Worm (Caenorhabditis elegans) whole organism, L2 larva: ENCODE results near the gene Y43F8B.19.

Experiments used
- C34F6.9 ChIP-seq: fragments of 150-350 bp; optimal IDR thresholded peaks from 2 replicates; lab custom pipeline; 2014; ENCODE audit warnings: missing biosample characterization, missing genetic modification characterization
- R02D3.7 ChIP-seq: fragments of 150-350 bp; optimal IDR thresholded peaks from 2 replicates; lab custom pipeline; 2014; ENCODE audit warnings: missing biosample characterization, missing genetic modification characterization
- Y55F3AM.14 ChIP-seq: fragments of 200-800 bp; sonication (Bioruptor generic); optimal IDR thresholded peaks from 2 replicates; lab custom pipeline; 2018; ENCODE audit warnings: mild to moderate bottlenecking, missing genetic modification characterization, missing compliant biosample characterization
- alr-1 ChIP-seq: fragments of 150-350 bp; optimal IDR thresholded peaks from 2 replicates; lab custom pipeline; 2014; ENCODE audit warnings: missing biosample characterization, missing genetic modification characterization
- aly-2 ChIP-seq: fragments of 150-350 bp; optimal IDR thresholded peaks from 2 replicates; lab custom pipeline; 2014; ENCODE audit warnings: missing biosample characterization, missing genetic modification characterization
- ama-1 ChIP-seq: fragments of 150-350 bp; optimal IDR thresholded peaks from 2 replicates; lab custom pipeline; 2018; ENCODE audit warnings: inconsistent platforms
- blmp-1 ChIP-seq: sonication (generic microtip); optimal IDR thresholded peaks from 2 replicates; lab custom pipeline; 2017; ENCODE audit warnings: missing genetic modification characterization, mild to moderate bottlenecking, missing compliant biosample characterization, antibody characterized with exemption, moderate library complexity; ENCODE audit not compliant: insufficient read depth
- ceh-16 ChIP-seq: fragments of 150-350 bp; optimal IDR thresholded peaks from 2 replicates; lab custom pipeline; 2014; ENCODE audit warnings: missing biosample characterization, missing genetic modification characterization
- ceh-82 ChIP-seq: fragments of 150-350 bp; optimal IDR thresholded peaks from 2 replicates; lab custom pipeline; 2014; ENCODE audit warnings: missing biosample characterization, missing genetic modification characterization
- crh-2 ChIP-seq: sonication (generic microtip); optimal IDR thresholded peaks from 2 replicates; lab custom pipeline; 2017; ENCODE audit warnings: missing biosample characterization, missing genetic modification characterization
- elt-1 ChIP-seq: fragments of 150-350 bp; optimal IDR thresholded peaks from 2 replicates; lab custom pipeline; 2014; ENCODE audit warnings: missing biosample characterization, missing genetic modification characterization
- fos-1 ChIP-seq: fragments of 150-350 bp; optimal IDR thresholded peaks from 2 replicates; lab custom pipeline; 2014; ENCODE audit warnings: missing biosample characterization, missing genetic modification characterization
- gmeb-1 ChIP-seq: fragments of 150-350 bp; optimal IDR thresholded peaks from 2 replicates; lab custom pipeline; 2014; ENCODE audit warnings: missing biosample characterization, missing genetic modification characterization
- lin-39 ChIP-seq: fragments of 150-350 bp; optimal IDR thresholded peaks from 2 replicates; lab custom pipeline; 2014; ENCODE audit warnings: missing biosample characterization, missing genetic modification reagents, missing genetic modification characterization
- lsy-2 ChIP-seq, 2 experiments: fragments of 150-350 bp in 1 of 2; sonication (generic microtip) in 1 of 2; optimal IDR thresholded peaks; 2 replicates each; lab custom pipeline; 2014 to 2017; ENCODE audit warnings: missing biosample characterization in 2 of 2, missing genetic modification characterization in 2 of 2
- mab-5 ChIP-seq: fragments of 150-350 bp; optimal IDR thresholded peaks from 2 replicates; lab custom pipeline; 2014; ENCODE audit warnings: missing biosample characterization, missing genetic modification characterization
- mbf-1 ChIP-seq: sonication (generic microtip); optimal IDR thresholded peaks from 2 replicates; lab custom pipeline; 2017; ENCODE audit warnings: missing biosample characterization, missing genetic modification characterization
- mdl-1 ChIP-seq, 2 experiments: fragments of 150-350 bp in 1 of 2; sonication (generic microtip) in 1 of 2; optimal IDR thresholded peaks; 2 replicates each; lab custom pipeline; 2017; ENCODE audit warnings: missing biosample characterization in 2 of 2, missing genetic modification characterization in 2 of 2
- nhr-10 ChIP-seq: sonication (generic microtip); optimal IDR thresholded peaks from 2 replicates; lab custom pipeline; 2017; ENCODE audit warnings: missing biosample characterization, missing genetic modification characterization
- nhr-12 ChIP-seq: fragments of 150-350 bp; optimal IDR thresholded peaks from 2 replicates; lab custom pipeline; 2014; ENCODE audit warnings: missing biosample characterization, missing genetic modification characterization
- nhr-129 ChIP-seq: fragments of 150-350 bp; optimal IDR thresholded peaks from 2 replicates; lab custom pipeline; 2014; ENCODE audit warnings: missing biosample characterization, missing genetic modification characterization
- nhr-21 ChIP-seq: fragments of 150-350 bp; optimal IDR thresholded peaks from 2 replicates; lab custom pipeline; 2014; ENCODE audit warnings: missing biosample characterization, missing genetic modification characterization
- nhr-23 ChIP-seq: fragments of 150-350 bp; optimal IDR thresholded peaks from 2 replicates; lab custom pipeline; 2014; ENCODE audit warnings: missing biosample characterization, missing genetic modification reagents, missing genetic modification characterization
- nhr-25 ChIP-seq: fragments of 150-350 bp; sonication (generic microtip); optimal IDR thresholded peaks from 3 replicates; lab custom pipeline; 2014; ENCODE audit warnings: missing biosample characterization, missing genetic modification characterization
- nhr-6 ChIP-seq: fragments of 150-350 bp; optimal IDR thresholded peaks from 2 replicates; lab custom pipeline; 2014; ENCODE audit warnings: missing biosample characterization, missing genetic modification characterization
- nhr-77 ChIP-seq: fragments of 150-350 bp; optimal IDR thresholded peaks from 2 replicates; lab custom pipeline; 2014; ENCODE audit warnings: missing biosample characterization, missing genetic modification characterization
- peb-1 ChIP-seq: fragments of 150-350 bp; optimal IDR thresholded peaks from 2 replicates; lab custom pipeline; 2014; ENCODE audit warnings: missing biosample characterization, missing genetic modification characterization
- skn-1 ChIP-seq: sonication (generic microtip); optimal IDR thresholded peaks from 2 replicates; lab custom pipeline; 2017; ENCODE audit warnings: missing biosample characterization, missing genetic modification characterization
- sma-9 ChIP-seq, 2 experiments: fragments of 150-350 bp in 1 of 2; sonication (generic microtip) in 1 of 2; optimal IDR thresholded peaks; 2 replicates each; lab custom pipeline; 2014 to 2016; ENCODE audit warnings: missing genetic modification characterization in 2 of 2, mild to moderate bottlenecking in 1 of 2, missing biosample characterization in 1 of 2, missing compliant biosample characterization in 1 of 2, missing genetic modification reagents in 1 of 2, moderate library complexity in 1 of 2
- snpc-4 ChIP-seq: fragments of 150-350 bp; optimal IDR thresholded peaks from 2 replicates; lab custom pipeline; 2014; ENCODE audit warnings: missing biosample characterization, missing genetic modification characterization
- unc-39 ChIP-seq: fragments of 150-350 bp; optimal IDR thresholded peaks from 2 replicates; lab custom pipeline; 2014; ENCODE audit warnings: missing biosample characterization, missing genetic modification characterization
- unc-55 ChIP-seq: fragments of 150-350 bp; sonication (generic microtip); optimal IDR thresholded peaks from 3 replicates; lab custom pipeline; 2014; ENCODE audit warnings: missing biosample characterization, missing genetic modification reagents, missing genetic modification characterization
- unc-62 ChIP-seq: fragments of 150-350 bp; optimal IDR thresholded peaks from 2 replicates; lab custom pipeline; 2014; ENCODE audit warnings: missing biosample characterization, missing genetic modification reagents, missing genetic modification characterization
- zag-1 ChIP-seq: fragments of 150-350 bp; optimal IDR thresholded peaks from 2 replicates; lab custom pipeline; 2014; ENCODE audit warnings: missing biosample characterization, missing genetic modification characterization
- ztf-1 ChIP-seq: fragments of 200-800 bp; sonication (Bioruptor generic); conservative IDR thresholded peaks from 2 replicates; pipeline ENCODE4 v1.3.6; 2022; ENCODE audit warnings: missing genetic modification characterization, missing compliant biosample characterization
- ztf-11 ChIP-seq: sonication (generic microtip); optimal IDR thresholded peaks from 2 replicates; lab custom pipeline; 2017; ENCODE audit warnings: missing biosample characterization, missing genetic modification characterization
- ztf-4 ChIP-seq: fragments of 150-350 bp; optimal IDR thresholded peaks from 2 replicates; lab custom pipeline; 2014; ENCODE audit warnings: missing biosample characterization, missing genetic modification characterization

Y43F8B.19 gene

ce11 chrV:19470385-19470784 is 41.7 kb downstream of the Y43F8B.19 start, which contains the start of gene Y43F8B.11:
TSS of gene Y43F8B.11 (plus strand) at chrV:19470685.
- no peak for TF ChIP-seq nhr-6 (tag; lab: Kevin White, UChicago)
- TF ChIP-seq, all 48 proteins: peak for 0

ce11 chrV:19468083-19468482 is 44.0 kb downstream of the Y43F8B.19 start, which contains the start of gene Y43F8B.12:
TSS of gene Y43F8B.12 (plus strand) at chrV:19468383.
- TF ChIP-seq snpc-4 (no peak), unc-39 (no peak), unc-55 (no peak), nhr-25 (tag; lab: Kevin White, UChicago) (no peak), nhr-77 (tag; lab: Kevin White, UChicago) (no peak), unc-62 (GFP tag; lab: Kevin White, UChicago) (no peak), nhr-10 (tag; lab: Kevin White, UChicago) (no peak), ztf-11 (tag; lab: Kevin White, UChicago) (no peak), peb-1 (tag; lab: Kevin White, UChicago) (no peak), mdl-1 (tag; optimal IDR thresholded peaks at IDR 0.05; lab: Kevin White, UChicago) (no peak), zag-1 (no peak), R02D3.7 (tag; lab: Kevin White, UChicago) (no peak), ceh-82 (no peak), skn-1 (tag; lab: Kevin White, UChicago) (no peak), sma-9 (GFP tag; optimal IDR thresholded peaks at IDR 0.05; lab: Kevin White, UChicago) (no peak), sma-9 (tag; optimal IDR thresholded peaks at IDR 0.05; lab: Kevin White, UChicago) (no peak), lin-39 (tag; lab: Kevin White, UChicago) (no peak), mbf-1 (no peak), ztf-4 (tag; lab: Kevin White, UChicago) (no peak), mab-5 (tag; lab: Kevin White, UChicago) (no peak)

- TF ChIP-seq mbf-1 (no peak), C34F6.9 (tag; lab: Kevin White, UChicago) (no peak), gmeb-1 (tag; lab: Kevin White, UChicago) (peak; percentile 2), snpc-4 (no peak), nhr-23 (no peak), fos-1 (tag; lab: Kevin White, UChicago) (peak; percentile 92), unc-62 (GFP tag; lab: Kevin White, UChicago) (no peak), crh-2 (tag; lab: Kevin White, UChicago) (peak; percentile 14), mab-5 (tag; lab: Kevin White, UChicago) (no peak)
These were observed 44.5 kb downstream of the Y43F8B.19 start, which contains the start of gene Y43F8B.23 for ce11 chrV:19467574-19467973. TSS of gene Y43F8B.23 (minus strand) at chrV:19467648.

- TF ChIP-seq gmeb-1 (tag; lab: Kevin White, UChicago): no peak
- TF ChIP-seq C34F6.9 (tag; lab: Kevin White, UChicago): no peak
- TF ChIP-seq nhr-12: no peak
- no peak for TF ChIP-seq ztf-1
- TF ChIP-seq Y55F3AM.14 (GFP tag; lab: Kevin White, UChicago): no peak
- TF ChIP-seq nhr-129: no peak
- TF ChIP-seq alr-1 (tag; lab: Kevin White, UChicago): no peak
- no peak for TF ChIP-seq nhr-10 (tag; lab: Kevin White, UChicago)
- TF ChIP-seq nhr-21: no peak
- no peak for TF ChIP-seq nhr-25 (tag; lab: Kevin White, UChicago)
- TF ChIP-seq unc-55: no peak
- no peak for TF ChIP-seq unc-62 (GFP tag; lab: Kevin White, UChicago)
- TF ChIP-seq aly-2 (tag; lab: Kevin White, UChicago): no peak
- TF ChIP-seq ztf-11 (tag; lab: Kevin White, UChicago): no peak
- no peak for TF ChIP-seq lsy-2 (tag; optimal IDR thresholded peaks at IDR 0.05; lab: Kevin White, UChicago)
- no peak for TF ChIP-seq elt-1 (tag; lab: Kevin White, UChicago)
- TF ChIP-seq ama-1: no peak
These were observed 49.5 kb downstream of the Y43F8B.19 start, which contains the start of gene Y43F8B.25 for ce11 chrV:19462612-19463011. TSS of gene Y43F8B.25 (plus strand) at chrV:19462912.

ce11 chrV:19462020-19462419 is 50.1 kb downstream of the Y43F8B.19 start, which contains the start of gene Y43F8B.15:
TSS of gene Y43F8B.15 (minus strand) at chrV:19462120.
- TF ChIP-seq unc-39 (no peak), ama-1 (no peak), ceh-82 (no peak), zag-1 (no peak), gmeb-1 (tag; lab: Kevin White, UChicago) (no peak), mab-5 (tag; lab: Kevin White, UChicago) (no peak), ceh-16 (tag; lab: Kevin White, UChicago) (no peak), fos-1 (tag; lab: Kevin White, UChicago) (no peak), Y55F3AM.14 (GFP tag; lab: Kevin White, UChicago) (no peak), C34F6.9 (tag; lab: Kevin White, UChicago) (no peak), crh-2 (tag; lab: Kevin White, UChicago) (no peak), aly-2 (tag; lab: Kevin White, UChicago) (no peak), nhr-21 (no peak), ztf-1 (no peak), nhr-6 (tag; lab: Kevin White, UChicago) (no peak), sma-9 (GFP tag; optimal IDR thresholded peaks at IDR 0.05; lab: Kevin White, UChicago) (no peak), sma-9 (tag; optimal IDR thresholded peaks at IDR 0.05; lab: Kevin White, UChicago) (no peak), nhr-10 (tag; lab: Kevin White, UChicago) (no peak), blmp-1 (tag; lab: Kevin White, UChicago) (no peak)
